Worm (Caenorhabditis elegans) whole organism, young adult: ENCODE results near the gene VY10G11R.1.

Source experiments
- F37B4.10 ChIP-seq: fragments of 200-800 bp; sonication (Bioruptor generic); IDR thresholded peaks from 2 replicates; pipeline ENCODE4 v1.3.6; 2022; ENCODE audit warnings: missing genetic modification characterization, missing compliant biosample characterization
- hlh-12 ChIP-seq: sonication (generic microtip); optimal IDR thresholded peaks from 2 replicates; lab custom pipeline; 2016; ENCODE audit warnings: missing genetic modification characterization, missing compliant biosample characterization
- madf-6 ChIP-seq: fragments of 200-800 bp; sonication (Bioruptor generic); IDR thresholded peaks from 2 replicates; pipeline ENCODE4 v1.3.6; 2022; ENCODE audit warnings: missing genetic modification reagents, missing genetic modification characterization, missing compliant biosample characterization
- nhr-179 ChIP-seq: sonication (generic microtip); optimal IDR thresholded peaks from 2 replicates; lab custom pipeline; 2016; ENCODE audit warnings: mild to moderate bottlenecking, missing genetic modification characterization, missing compliant biosample characterization
- rpc-1 ChIP-seq, 2 experiments: fragments of 150-350 bp in 1 of 2; sonication (generic microtip) in 1 of 2; optimal IDR thresholded peaks; 2 replicates each; lab custom pipeline; 2014 to 2018; ENCODE audit warnings: missing biosample characterization in 1 of 2, missing genetic modification characterization in 1 of 2, missing genetic modification reagents in 1 of 2, missing genotype in 1 of 2
- snpc-1.3 ChIP-seq: sonication (generic microtip); optimal IDR thresholded peaks from 2 replicates; lab custom pipeline; 2017; ENCODE audit warnings: missing genetic modification characterization, mild to moderate bottlenecking, missing compliant biosample characterization, antibody characterized with exemption, moderate library complexity, missing genotype, missing genetic modification reagents; ENCODE audit not compliant: insufficient read depth
- snpc-4 ChIP-seq, 5 experiments: fragments of 150-350 bp in 1 of 5; sonication (generic microtip) in 4 of 5; optimal IDR thresholded peaks; 2 replicates each; lab custom pipeline; 2014 to 2018; ENCODE audit warnings: missing genetic modification characterization in 5 of 5, missing biosample characterization in 3 of 5, antibody characterized with exemption in 2 of 5, mild to moderate bottlenecking in 2 of 5, missing compliant biosample characterization in 2 of 5, missing genotype in 2 of 5, moderate library complexity in 2 of 5, missing genetic modification reagents in 1 of 5

DNA sequence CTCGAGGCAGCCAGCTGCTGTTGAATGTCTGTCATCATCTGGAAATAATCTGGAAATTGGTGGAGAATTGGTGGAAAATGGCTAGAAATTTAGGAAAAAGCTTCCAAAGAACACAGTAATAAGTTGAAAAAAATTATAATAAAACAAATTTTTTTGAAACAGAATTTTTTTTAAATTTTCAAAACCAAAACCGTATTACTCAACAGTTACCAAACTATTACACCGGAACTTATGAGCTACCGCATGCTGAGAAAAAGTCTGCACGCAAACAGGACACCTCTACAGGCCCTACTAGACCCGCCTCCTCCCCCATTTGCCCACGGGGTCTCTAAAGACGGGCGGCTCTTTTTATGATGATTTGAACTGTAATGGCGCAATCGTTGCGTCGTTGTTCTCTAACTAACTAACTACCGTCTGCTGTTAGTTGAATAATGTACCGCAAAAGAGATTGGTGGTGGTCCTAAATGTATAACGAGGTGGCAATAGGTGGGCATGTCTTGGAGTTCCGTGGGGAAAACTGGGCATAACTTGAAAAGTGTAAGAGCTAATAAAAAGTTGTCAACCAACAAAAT, 34.9 kb upstream of the VY10G11R.1 start, which contains the start of gene zip-7:
- TF ChIP-seq snpc-1.3 (tag; lab: Kevin White, UChicago) (no peak), nhr-179 (no peak), snpc-4 (GFP tag; optimal IDR thresholded peaks at IDR 0.05; lab: Kevin White, UChicago) (no peak), snpc-4 (tag; optimal IDR thresholded peaks at IDR 0.05; lab: Kevin White, UChicago) (no peak), F37B4.10 (GFP tag; lab: Robert Waterston, UW) (no peak), rpc-1 (optimal IDR thresholded peaks at IDR 0.05; lab: Kevin White, UChicago) (no peak), rpc-1 (tag; optimal IDR thresholded peaks at IDR 0.05; lab: Kevin White, UChicago) (no peak), hlh-12 (tag; lab: Kevin White, UChicago) (no peak), madf-6 (GFP tag; lab: Robert Waterston, UW) (no peak)
